Worm (Caenorhabditis elegans) whole organism, early embryonic: ENCODE results near the gene Y54E2A.8.

Source experiments
- F13C5.2 ChIP-seq: sonication (generic microtip); optimal IDR thresholded peaks from 2 replicates; lab custom pipeline; 2017; ENCODE audit warnings: mild to moderate bottlenecking, missing genetic modification characterization, inconsistent platforms, missing compliant biosample characterization
- ama-1 ChIP-seq: fragments of 150-350 bp; optimal IDR thresholded peaks from 2 replicates; lab custom pipeline; 2014

ce11 chrII:14808686-14809085 is 30.5 kb downstream of the Y54E2A.8 start, which contains the start of gene W01D2.6:
- TF ChIP-seq ama-1 (lab: Kevin White, UChicago) = no peak
- no peak for TF ChIP-seq F13C5.2 (tag; lab: Kevin White, UChicago)
